Worm (Caenorhabditis elegans): Measurements from ENCODE around the gene F59A6.13.

The F59A6.13 gene

DNA sequence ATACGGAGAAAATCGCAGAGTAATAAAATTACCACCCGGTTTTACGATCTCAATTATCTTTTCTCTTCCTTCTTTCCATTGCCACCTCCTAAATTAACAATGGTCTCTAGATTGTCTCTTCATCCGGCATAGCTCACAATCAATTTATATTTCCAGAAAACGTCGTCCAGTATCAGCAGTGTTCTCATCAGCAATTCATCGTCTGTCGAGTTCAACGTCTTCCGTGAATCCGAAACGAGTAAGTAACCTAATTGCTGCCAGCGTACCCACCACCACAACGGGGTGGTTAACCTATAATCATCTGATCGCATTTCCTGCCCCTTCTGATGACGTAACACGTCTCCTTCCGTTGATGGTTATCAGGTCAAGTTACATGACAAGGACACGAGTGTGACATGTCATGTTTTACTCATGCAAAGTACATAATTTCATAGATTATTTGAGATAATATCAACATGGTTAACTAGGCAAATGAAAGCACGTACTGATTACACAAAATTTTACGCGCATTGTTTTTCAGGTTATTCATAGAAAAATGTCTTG is 36.6 kb upstream of the F59A6.13 start:
- TF ChIP-seq lag-1 (GFP tag; IDR thresholded peaks at IDR 0.05), result no peak
- TF ChIP-seq Y53F4B.3 (GFP tag; IDR thresholded peaks at IDR 0.05), result no peak
- no peak for TF ChIP-seq ceh-40 (GFP tag; IDR thresholded peaks at IDR 0.05)

DNA sequence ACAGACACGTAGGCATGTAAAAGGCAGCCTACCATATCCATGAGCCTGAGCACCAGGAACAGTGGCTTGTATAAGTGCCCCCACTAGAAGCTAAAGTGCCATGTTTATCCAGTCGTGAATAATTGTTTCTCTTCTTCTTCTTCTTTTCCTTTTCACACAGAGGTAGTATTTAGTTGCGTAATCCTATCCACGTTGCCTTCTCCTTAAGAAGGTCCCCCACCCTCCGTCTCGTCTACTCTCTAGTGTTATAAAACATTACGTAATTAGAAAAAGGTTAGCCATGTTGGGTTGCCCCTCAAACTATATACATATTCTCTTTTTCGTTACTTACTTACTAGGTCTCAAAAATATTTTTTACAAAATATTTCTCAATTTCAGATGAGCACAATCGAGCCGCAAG is 35.9 kb upstream of the F59A6.13 start:
- TF ChIP-seq K11D2.4 (GFP tag; IDR thresholded peaks at IDR 0.05) (no peak), let-607 (tag; optimal IDR thresholded peaks at IDR 0.05) (no peak), lir-1 (GFP tag; conservative IDR thresholded peaks at IDR 0.05) (no peak), nhr-80 (tag; optimal IDR thresholded peaks at IDR 0.05) (no peak), ztf-28 (GFP tag; IDR thresholded peaks at IDR 0.05) (no peak), zfh-2 (GFP tag; conservative IDR thresholded peaks at IDR 0.05) (no peak), rcor-1 (GFP tag; IDR thresholded peaks at IDR 0.05) (no peak), F37B4.10 (GFP tag; IDR thresholded peaks at IDR 0.05) (no peak)

DNA sequence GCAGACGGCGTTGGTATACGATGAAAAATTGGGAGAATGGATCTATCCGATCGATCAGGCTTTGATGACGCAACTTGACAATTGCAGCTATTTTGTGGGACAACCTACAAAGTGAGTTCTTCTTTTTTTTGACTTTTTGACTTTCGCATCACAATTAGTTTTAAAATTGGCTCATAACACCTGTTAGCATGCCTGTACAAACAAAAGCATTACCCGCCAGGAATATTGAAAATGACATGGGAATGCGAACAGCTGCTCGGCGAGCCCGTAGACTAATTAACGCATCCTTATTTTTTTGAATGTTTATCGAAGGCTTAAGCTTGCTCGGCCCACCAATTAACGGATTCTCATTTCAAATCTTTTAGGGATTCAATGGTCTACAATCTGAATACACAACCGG is 35.3 kb upstream of the F59A6.13 start:
- TF ChIP-seq hmg-1.2 (GFP tag; IDR thresholded peaks at IDR 0.05), result no peak
- TF ChIP-seq ceh-91 (GFP tag; IDR thresholded peaks at IDR 0.05), result no peak
- no peak for TF ChIP-seq pbrm-1 (GFP tag; IDR thresholded peaks at IDR 0.05)
- no peak for TF ChIP-seq C06A6.2 (GFP tag; conservative IDR thresholded peaks at IDR 0.05)

DNA sequence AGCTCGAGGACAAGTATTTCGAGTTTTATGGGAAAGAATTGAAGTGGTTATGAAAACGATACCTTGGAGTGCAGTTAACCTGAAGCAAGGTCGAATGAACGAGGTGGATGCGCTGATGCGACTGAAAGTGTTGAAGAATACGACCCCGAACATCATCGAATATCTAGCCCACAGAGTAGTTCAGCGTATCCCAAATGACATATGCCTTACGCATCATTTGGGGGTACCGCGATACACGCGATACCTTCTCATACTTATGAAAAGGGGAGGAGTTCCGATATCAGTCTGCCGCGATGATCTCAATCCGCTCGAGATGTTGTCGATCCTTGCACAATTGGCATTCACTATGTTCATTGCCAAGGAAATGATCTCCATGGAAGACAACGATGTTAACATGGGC is 32.8 kb upstream of the F59A6.13 start, which contains the start of gene T27F7.12:
T27F7.12 (plus strand) TSS at position 301 of the 400 bp plus-strand sequence.
- TF ChIP-seq aptf-3 (GFP tag; IDR thresholded peaks at IDR 0.05) (0 out of 2 replicates have a peak, but pooled peaks have one; percentile 33), F23B12.7 (tag; optimal IDR thresholded peaks at IDR 0.05; ENCODE audit: insufficient read depth) (no peak)

DNA sequence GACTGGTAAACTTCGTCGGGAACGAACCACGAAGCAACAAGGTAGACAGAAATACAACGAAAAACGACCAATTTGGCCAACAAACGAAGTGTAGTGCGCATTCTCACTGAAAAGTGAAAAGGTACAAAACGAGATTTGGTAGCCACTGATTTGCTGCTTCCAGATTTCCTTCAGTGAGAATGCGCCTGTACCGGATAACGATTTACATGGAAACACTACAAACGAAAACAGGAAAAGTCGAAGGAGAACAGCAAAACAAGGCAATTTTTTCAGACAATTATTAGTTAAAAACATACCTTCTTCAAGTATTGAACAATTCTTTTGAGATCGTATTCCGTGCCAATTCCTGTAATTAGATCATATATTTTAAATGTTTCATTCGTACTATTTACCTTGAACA is 29.6 kb upstream of the F59A6.13 start, which contains the start of gene pigb-1:
pigb-1 (minus strand) TSS at position 101 of the 400 bp plus-strand sequence.
- TF ChIP-seq madf-3 (GFP tag; IDR thresholded peaks at IDR 0.05) (0 out of 2 replicates have a peak, but pooled peaks have one; percentile 11), C06A6.2 (GFP tag; conservative IDR thresholded peaks at IDR 0.05) (no peak)

DNA sequence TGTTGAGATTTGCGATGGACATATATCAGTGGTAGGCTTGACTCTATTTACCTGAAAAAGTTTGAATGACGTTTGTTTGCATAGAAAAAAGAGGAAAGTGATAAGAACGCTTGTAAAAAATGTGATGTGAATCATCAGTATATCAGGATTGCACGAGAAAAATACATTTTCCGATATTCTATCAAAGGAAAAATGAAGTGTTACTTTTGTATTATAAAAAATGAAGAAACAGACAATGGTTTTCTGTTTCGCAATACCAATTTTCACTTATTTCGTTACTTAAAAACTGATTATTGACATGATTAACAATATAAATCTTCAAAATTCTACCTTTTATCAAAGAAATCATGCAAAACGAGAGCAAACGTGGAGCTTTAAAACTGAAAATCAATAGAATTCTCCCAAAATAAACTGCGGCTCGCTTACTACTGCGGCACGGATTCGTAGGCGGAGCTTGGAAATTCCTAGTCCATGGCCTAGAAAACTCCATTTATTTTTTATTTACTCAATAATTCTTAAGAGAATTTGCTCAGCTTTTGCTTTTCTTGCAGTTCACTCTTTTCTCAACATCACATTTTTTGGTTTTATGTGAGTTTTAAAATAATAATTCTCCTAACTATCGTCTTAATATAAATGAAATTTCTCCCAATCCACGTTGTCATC is 28.9 kb upstream of the F59A6.13 start, which contains the start of the genes eif-1 and vps-24:
eif-1 (minus strand) TSS at position 51 of the 663 bp plus-strand sequence.
vps-24 (plus strand) TSS at position 469 of the 663 bp plus-strand sequence.
- peak; percentile 80 for TF ChIP-seq dox-1 (GFP tag; IDR thresholded peaks at IDR 0.05)
- TF ChIP-seq bed-2 (GFP tag; IDR thresholded peaks at IDR 0.05), result no peak
- peak; percentile 30 for TF ChIP-seq dpl-1 (GFP tag; optimal IDR thresholded peaks at IDR 0.05)
- no peak for TF ChIP-seq ztf-25 (GFP tag; IDR thresholded peaks at IDR 0.05)
- no peak; the same call in 1 of the 2 replicates for TF ChIP-seq ztf-6 (GFP tag; IDR thresholded peaks at IDR 0.05)
- TF ChIP-seq unc-130 (GFP tag; optimal IDR thresholded peaks at IDR 0.05), result peak; percentile 7
- peak; percentile 48 for TF ChIP-seq lsl-1 (GFP tag; optimal IDR thresholded peaks at IDR 0.05)
- TF ChIP-seq madf-10 (tag; optimal IDR thresholded peaks at IDR 0.05), result no peak
- no peak for TF ChIP-seq let-607 (tag; optimal IDR thresholded peaks at IDR 0.05)
- TF ChIP-seq snpc-1.3 (tag; optimal IDR thresholded peaks at IDR 0.05; ENCODE audit: insufficient read depth), result peak; percentile 42
- TF ChIP-seq snpc-3.4 (tag; optimal IDR thresholded peaks at IDR 0.05), result peak; percentile 17
- peak; percentile 26 for TF ChIP-seq nhr-80 (tag; optimal IDR thresholded peaks at IDR 0.05)
- TF ChIP-seq mcd-1 (GFP tag; IDR thresholded peaks at IDR 0.05), result peak; percentile 42; the same call in 1 of the 2 replicates
- peak; percentile 51 for TF ChIP-seq madf-6 (GFP tag; IDR thresholded peaks at IDR 0.05)
- TF ChIP-seq F23B12.7 (tag; optimal IDR thresholded peaks at IDR 0.05; ENCODE audit: insufficient read depth), result peak; percentile 12
- TF ChIP-seq attf-5 (GFP tag; optimal IDR thresholded peaks at IDR 0.05), result peak; percentile 75
- TF ChIP-seq snpc-4 (GFP tag; optimal IDR thresholded peaks at IDR 0.05), result no peak
- TF ChIP-seq snpc-4 (tag; optimal IDR thresholded peaks at IDR 0.05), result peak in 2 of 4 experiments; percentile 14
- TF ChIP-seq ceh-100 (GFP tag; IDR thresholded peaks at IDR 0.05), result peak; percentile 18; the same call in 1 of the 2 replicates
- TF ChIP-seq ceh-58 (GFP tag; IDR thresholded peaks at IDR 0.05), result no peak
- no peak for TF ChIP-seq sdz-38 (tag; optimal IDR thresholded peaks at IDR 0.05)
- peak; percentile 56; the same call in 1 of the 2 replicates for TF ChIP-seq B0019.2 (GFP tag; conservative IDR thresholded peaks at IDR 0.05)
